Worm (Caenorhabditis elegans) whole organism, late embryonic: ENCODE data around the gene F26F2.13.

ENCODE experiments used
- F13H6.1 ChIP-seq: sonication (generic microtip); optimal IDR thresholded peaks from 2 replicates; lab custom pipeline; 2016; ENCODE audit warnings: missing genetic modification characterization, missing compliant biosample characterization
- K09A11.1 ChIP-seq: sonication (generic microtip); optimal IDR thresholded peaks from 2 replicates; lab custom pipeline; 2017; ENCODE audit warnings: antibody characterized with exemption, mild to moderate bottlenecking, missing genetic modification characterization, missing compliant biosample characterization; ENCODE audit not compliant: insufficient read depth
- ama-1 ChIP-seq: fragments of 150-350 bp; optimal IDR thresholded peaks from 2 replicates; lab custom pipeline; 2014
- ceh-19 ChIP-seq: fragments of 200-800 bp; sonication (Bioruptor generic); optimal IDR thresholded peaks from 2 replicates; lab custom pipeline; 2018; ENCODE audit warnings: mild to moderate bottlenecking, missing genetic modification characterization, missing compliant biosample characterization
- ceh-9 ChIP-seq: sonication (generic microtip); optimal IDR thresholded peaks from 2 replicates; lab custom pipeline; 2016; ENCODE audit warnings: mild to moderate bottlenecking, missing genetic modification characterization, inconsistent platforms, missing compliant biosample characterization
- che-1 ChIP-seq: sonication (generic microtip); optimal IDR thresholded peaks from 2 replicates; lab custom pipeline; 2016; ENCODE audit warnings: mild to moderate bottlenecking, missing genetic modification characterization, missing compliant biosample characterization
- elt-2 ChIP-seq: sonication (generic microtip); optimal IDR thresholded peaks from 2 replicates; lab custom pipeline; 2016; ENCODE audit warnings: missing genetic modification reagents, missing genetic modification characterization, missing compliant biosample characterization
- lin-11 ChIP-seq: fragments of 200-800 bp; sonication (Bioruptor generic); optimal IDR thresholded peaks from 2 replicates; lab custom pipeline; 2018; ENCODE audit warnings: mild to moderate bottlenecking, missing genetic modification characterization, missing compliant biosample characterization
- pag-3 ChIP-seq: sonication (generic microtip); optimal IDR thresholded peaks from 2 replicates; lab custom pipeline; 2016; ENCODE audit warnings: missing compliant biosample characterization, missing genetic modification characterization, borderline replicate concordance
- pat-9 ChIP-seq: fragments of 200-800 bp; sonication (Bioruptor generic); optimal IDR thresholded peaks from 2 replicates; lab custom pipeline; 2018; ENCODE audit warnings: mild to moderate bottlenecking, missing genetic modification characterization, moderate library complexity, missing compliant biosample characterization
- sox-4 ChIP-seq: sonication (generic microtip); optimal IDR thresholded peaks from 2 replicates; lab custom pipeline; 2017; ENCODE audit warnings: mild to moderate bottlenecking, missing genetic modification characterization, inconsistent platforms, missing compliant biosample characterization
- unc-55 ChIP-seq: sonication (generic microtip); optimal IDR thresholded peaks from 2 replicates; lab custom pipeline; 2017; ENCODE audit warnings: missing biosample characterization, missing genetic modification reagents, missing genetic modification characterization

DNA sequence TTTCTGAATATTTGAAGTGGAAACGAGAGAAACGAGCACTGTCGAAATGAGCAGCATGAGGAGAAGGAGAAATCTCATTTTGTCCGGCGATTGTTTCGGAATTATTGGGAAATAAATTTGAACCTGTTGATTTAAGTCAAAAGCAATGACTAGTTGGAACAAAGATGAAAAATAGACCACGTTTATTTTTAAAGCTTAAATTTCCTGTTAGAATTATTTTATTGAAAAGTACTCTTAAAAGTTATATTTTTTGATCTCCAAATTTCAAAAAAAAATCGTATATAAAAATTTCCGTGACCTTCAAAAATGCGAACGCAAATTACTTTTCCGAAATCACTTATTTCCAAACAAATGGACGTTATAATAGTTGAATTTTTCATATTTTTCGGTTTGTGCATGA is 31.5 kb downstream of the F26F2.13 start, which contains the start of gene F26F2.11:
- TF ChIP-seq unc-55 (GFP tag; lab: Kevin White, UChicago) (no peak), pag-3 (no peak), pat-9 (tag; lab: Kevin White, UChicago) (no peak), sox-4 (tag; lab: Kevin White, UChicago) (no peak), ceh-9 (no peak), K09A11.1 (no peak), ceh-19 (no peak), F13H6.1 (tag; lab: Kevin White, UChicago) (no peak), lin-11 (tag; lab: Kevin White, UChicago) (no peak), che-1 (tag; lab: Kevin White, UChicago) (no peak), ama-1 (lab: Kevin White, UChicago) (no peak), elt-2 (tag; lab: Kevin White, UChicago) (no peak)
